Fruit fly (Drosophila melanogaster) whole organism, embryonic: ENCODE results near the gene CG42591.
A peak's percentile ranks its signal among the peaks of the same experiment; 100 is the strongest.

Experiments used
- Atf-2 ChIP-seq: fragments of 200-800 bp; sonication (Bioruptor generic); optimal IDR thresholded peaks from 2 replicates; lab custom pipeline; 2016; ENCODE audit warnings: missing biosample characterization, missing genetic modification characterization
- Awh ChIP-seq: fragments of 200-800 bp; sonication (Bioruptor generic); IDR thresholded peaks from 2 replicates; pipeline ENCODE4, ENCODE4 v1.3.6; 2022; ENCODE audit warnings: missing biosample characterization, missing genetic modification characterization
- CG10543 ChIP-seq: fragments of 200-800 bp; sonication (Bioruptor generic); optimal IDR thresholded peaks from 3 replicates; lab custom pipeline; 2017; ENCODE audit warnings: missing biosample characterization, mild to moderate bottlenecking, missing genetic modification characterization, moderate library complexity
- CG12391 ChIP-seq: fragments of 200-800 bp; sonication (Bioruptor generic); optimal IDR thresholded peaks from 3 replicates; lab custom pipeline; 2018; ENCODE audit warnings: missing biosample characterization, mild to moderate bottlenecking, missing genetic modification characterization, moderate library complexity
- CG12659 ChIP-seq: fragments of 200-800 bp; sonication (Bioruptor generic); optimal IDR thresholded peaks from 3 replicates; lab custom pipeline; 2017; ENCODE audit warnings: mild to moderate bottlenecking, missing biosample characterization, missing genetic modification reagents, missing genetic modification characterization
- CG13424 ChIP-seq: fragments of 200-800 bp; sonication (Bioruptor generic); optimal IDR thresholded peaks from 2 replicates; lab custom pipeline; 2019; ENCODE audit warnings: missing biosample characterization, mild to moderate bottlenecking, missing genetic modification characterization, moderate library complexity
- CG13775 ChIP-seq: fragments of 200-800 bp; sonication (Bioruptor generic); optimal IDR thresholded peaks from 3 replicates; lab custom pipeline; 2017; ENCODE audit warnings: missing biosample characterization, mild to moderate bottlenecking, missing genetic modification characterization
- CG1602 ChIP-seq: fragments of 200-800 bp; sonication (Bioruptor generic); optimal IDR thresholded peaks from 3 replicates; lab custom pipeline; 2016; ENCODE audit warnings: missing biosample characterization, missing genetic modification characterization
- CG1647 ChIP-seq: fragments of 200-800 bp; sonication (Bioruptor generic); optimal IDR thresholded peaks from 3 replicates; lab custom pipeline; 2016; ENCODE audit warnings: missing biosample characterization, missing genetic modification characterization
- CG17385 ChIP-seq: fragments of 200-800 bp; sonication (Bioruptor generic); optimal IDR thresholded peaks from 3 replicates; lab custom pipeline; 2018; ENCODE audit warnings: missing biosample characterization, mild to moderate bottlenecking, missing genetic modification characterization
- CG2678 ChIP-seq: fragments of 200-800 bp; sonication (Bioruptor generic); optimal IDR thresholded peaks from 3 replicates; lab custom pipeline; 2019; ENCODE audit warnings: missing biosample characterization, mild to moderate bottlenecking, missing genetic modification characterization, moderate library complexity
- CG2712 ChIP-seq: fragments of 200-800 bp; optimal IDR thresholded peaks from 3 replicates; lab custom pipeline; 2019; ENCODE audit warnings: missing biosample characterization, mild to moderate bottlenecking, missing genetic modification characterization, moderate library complexity
- CG31388 ChIP-seq: fragments of 200-800 bp; sonication (Bioruptor generic); optimal IDR thresholded peaks from 2 replicates; lab custom pipeline; 2016; ENCODE audit warnings: missing biosample characterization, missing genetic modification characterization
- CG31441 ChIP-seq: fragments of 200-800 bp; sonication (Bioruptor generic); IDR thresholded peaks from 2 replicates; pipeline ENCODE4 v1.3.6; 2022; ENCODE audit warnings: missing biosample characterization, missing genetic modification characterization
- CG3281 ChIP-seq: fragments of 200-800 bp; sonication (Bioruptor generic); optimal IDR thresholded peaks from 3 replicates; lab custom pipeline; 2017; ENCODE audit warnings: missing biosample characterization, mild to moderate bottlenecking, missing genetic modification characterization
- CG34422 ChIP-seq: fragments of 200-800 bp; sonication (Bioruptor generic); IDR thresholded peaks from 3 replicates; pipeline ENCODE4 v1.3.6; 2022; ENCODE audit warnings: missing biosample characterization, missing genetic modification characterization
- CG4282 ChIP-seq: fragments of 200-800 bp; sonication (Bioruptor generic); optimal IDR thresholded peaks from 2 replicates; lab custom pipeline; 2016; ENCODE audit warnings: missing biosample characterization, missing genetic modification characterization
- CG4707 ChIP-seq: fragments of 200-800 bp; sonication (Bioruptor generic); optimal IDR thresholded peaks from 2 replicates; lab custom pipeline; 2018; ENCODE audit warnings: missing biosample characterization, mild to moderate bottlenecking, missing genetic modification characterization, moderate library complexity
- CG5180 ChIP-seq: fragments of 200-800 bp; sonication (Bioruptor generic); optimal IDR thresholded peaks from 3 replicates; lab custom pipeline; 2017; ENCODE audit warnings: missing biosample characterization, missing genetic modification characterization, mild to moderate bottlenecking, moderate library complexity, missing genetic modification reagents
- CG7839 ChIP-seq: fragments of 200-800 bp; sonication (Bioruptor generic); optimal IDR thresholded peaks from 3 replicates; lab custom pipeline; 2018; ENCODE audit warnings: missing biosample characterization, mild to moderate bottlenecking, missing genetic modification characterization, moderate library complexity
- CG8281 ChIP-seq: fragments of 200-800 bp; sonication (Bioruptor generic); optimal IDR thresholded peaks from 2 replicates; lab custom pipeline; 2018; ENCODE audit warnings: missing biosample characterization, mild to moderate bottlenecking, missing genetic modification characterization, moderate library complexity
- Dip2 ChIP-seq: fragments of 200-800 bp; sonication (Bioruptor generic); IDR thresholded peaks from 2 replicates; pipeline ENCODE4 v1.3.6; 2022; ENCODE audit warnings: missing biosample characterization, missing genetic modification characterization
- Drgx ChIP-seq: fragments of 200-800 bp; sonication (Bioruptor generic); IDR thresholded peaks from 2 replicates; pipeline ENCODE4 v1.3.6; 2022; ENCODE audit warnings: missing biosample characterization, missing genetic modification characterization
- Ets65A ChIP-seq: fragments of 200-800 bp; sonication (Bioruptor generic); peaks from one replicate; lab custom pipeline; 2016; ENCODE audit warnings: missing biosample characterization, missing genetic modification characterization
- Fer3 ChIP-seq: fragments of 200-800 bp; sonication (Bioruptor generic); optimal IDR thresholded peaks from 2 replicates; lab custom pipeline; 2018; ENCODE audit warnings: missing biosample characterization, mild to moderate bottlenecking, missing genetic modification characterization, moderate library complexity
- H2.0 ChIP-seq: fragments of 200-800 bp; sonication (Bioruptor generic); IDR thresholded peaks from 2 replicates; pipeline ENCODE4 v1.3.6; 2022; ENCODE audit warnings: missing biosample characterization, missing genetic modification characterization
- Lim3 ChIP-seq: fragments of 200-800 bp; sonication (Bioruptor generic); IDR thresholded peaks from 2 replicates; pipeline ENCODE4 v1.3.6; 2022; ENCODE audit warnings: missing biosample characterization, missing genetic modification characterization
- Lpt ChIP-seq: fragments of >200 bp; optimal IDR thresholded peaks from 2 replicates; lab custom pipeline; 2018; ENCODE audit warnings: missing biosample characterization, missing genetic modification characterization
- NFAT ChIP-seq: fragments of 200-800 bp; sonication (Bioruptor generic); IDR thresholded peaks from 2 replicates; pipeline ENCODE4 v1.3.6; 2022; ENCODE audit warnings: missing biosample characterization, missing genetic modification characterization
- Oli ChIP-seq: fragments of 200-800 bp; sonication (Bioruptor generic); optimal IDR thresholded peaks from 2 replicates; lab custom pipeline; 2018; ENCODE audit warnings: missing biosample characterization, mild to moderate bottlenecking, missing genetic modification characterization, moderate library complexity
- Sox100B ChIP-seq: fragments of 200-800 bp; sonication (Bioruptor generic); optimal IDR thresholded peaks from 3 replicates; lab custom pipeline; 2018; ENCODE audit warnings: missing biosample characterization, mild to moderate bottlenecking, missing genetic modification characterization
- Ssrp ChIP-seq: fragments of 200-800 bp; sonication (Bioruptor generic); optimal IDR thresholded peaks from 2 replicates; lab custom pipeline; 2018; ENCODE audit warnings: missing biosample characterization, mild to moderate bottlenecking, missing genetic modification characterization, moderate library complexity
- Tbp ChIP-seq: fragments of >200 bp; optimal IDR thresholded peaks from 2 replicates; lab custom pipeline; 2018; ENCODE audit warnings: missing biosample characterization, missing genetic modification characterization
- amos ChIP-seq: fragments of 200-800 bp; sonication (Bioruptor generic); IDR thresholded peaks from 2 replicates; pipeline ENCODE4 v1.3.6; 2022; ENCODE audit warnings: missing biosample characterization, missing genetic modification characterization; ENCODE audit not compliant: partially characterized antibody
- bcd ChIP-seq: fragments of 200-800 bp; sonication (Bioruptor generic); optimal IDR thresholded peaks from 2 replicates; lab custom pipeline; 2017; ENCODE audit warnings: missing biosample characterization, mild to moderate bottlenecking, missing genetic modification characterization
- crc ChIP-seq: fragments of 200-800 bp; sonication (Bioruptor generic); optimal IDR thresholded peaks from 2 replicates; lab custom pipeline; 2016; ENCODE audit warnings: missing biosample characterization, missing genetic modification characterization
- crp ChIP-seq, 2 experiments: fragments of 200-800 bp; sonication (Bioruptor generic); optimal IDR thresholded peaks; 2 replicates in 1 of 2; 3 replicates in 1 of 2; lab custom pipeline; 2017; ENCODE audit warnings: missing biosample characterization in 2 of 2, missing genetic modification characterization in 2 of 2, mild to moderate bottlenecking in 1 of 2, moderate library complexity in 1 of 2
- dmrt11E ChIP-seq: fragments of 200-800 bp; sonication (Bioruptor generic); optimal IDR thresholded peaks from 3 replicates; lab custom pipeline; 2018; ENCODE audit warnings: missing biosample characterization, mild to moderate bottlenecking, missing genetic modification characterization, moderate library complexity
- dmrt99B ChIP-seq: fragments of 200-800 bp; sonication (Bioruptor generic); optimal IDR thresholded peaks from 2 replicates; lab custom pipeline; 2018; ENCODE audit warnings: missing biosample characterization, mild to moderate bottlenecking, missing genetic modification characterization, moderate library complexity
- grau ChIP-seq: fragments of 200-800 bp; optimal IDR thresholded peaks from 3 replicates; lab custom pipeline; 2019; ENCODE audit warnings: missing biosample characterization, mild to moderate bottlenecking, missing genetic modification characterization, moderate library complexity
- inv ChIP-seq: fragments of 200-800 bp; sonication (Bioruptor generic); IDR thresholded peaks from 2 replicates; pipeline ENCODE4 v1.3.6; 2022; ENCODE audit warnings: missing biosample characterization, missing genetic modification characterization; ENCODE audit not compliant: partially characterized antibody
- kay ChIP-seq: fragments of 200-800 bp; sonication (Bioruptor generic); optimal IDR thresholded peaks from 2 replicates; lab custom pipeline; 2016; ENCODE audit warnings: missing biosample characterization, missing genetic modification characterization
- lbe ChIP-seq: fragments of 200-800 bp; sonication (Bioruptor generic); optimal IDR thresholded peaks from 2 replicates; lab custom pipeline; 2016; ENCODE audit warnings: missing biosample characterization, mild to moderate bottlenecking, missing genetic modification characterization
- p53 ChIP-seq: fragments of 200-800 bp; sonication (Bioruptor generic); optimal IDR thresholded peaks from 2 replicates; lab custom pipeline; 2016; ENCODE audit warnings: missing biosample characterization, missing genetic modification characterization
- pan ChIP-seq, 4 experiments: fragments of >200 bp in 3 of 4; fragments of 200-800 bp in 1 of 4; sonication (Bioruptor generic) in 1 of 4; optimal IDR thresholded peaks in 3 of 4; IDR thresholded peaks in 1 of 4; 2 replicates each; pipeline versions ENCODE4 v1.3.6 to Lab custom; 2017 to 2022; ENCODE audit warnings: missing biosample characterization in 2 of 4, missing genetic modification characterization in 2 of 4, mixed read lengths in 1 of 4
- rib ChIP-seq: fragments of 200-800 bp; sonication (Bioruptor generic); IDR thresholded peaks from 2 replicates; pipeline ENCODE4 v1.3.6; 2022; ENCODE audit warnings: missing biosample characterization, missing genetic modification characterization
- sd ChIP-seq: fragments of 200-800 bp; sonication (Bioruptor generic); optimal IDR thresholded peaks from 3 replicates; lab custom pipeline; 2018; ENCODE audit warnings: missing biosample characterization, mild to moderate bottlenecking, missing genetic modification characterization, moderate library complexity
- sens ChIP-seq: fragments of 200-800 bp; sonication (Bioruptor generic); peaks from one replicate; lab custom pipeline; 2016; ENCODE audit warnings: missing biosample characterization, missing genetic modification characterization
- stc ChIP-seq: fragments of 200-800 bp; sonication (Bioruptor generic); IDR thresholded peaks from 2 replicates; pipeline ENCODE4 v1.3.6; 2022; ENCODE audit warnings: missing biosample characterization, missing genetic modification characterization
- tin ChIP-seq: fragments of 200-800 bp; sonication (Bioruptor generic); optimal IDR thresholded peaks from 3 replicates; lab custom pipeline; 2016; ENCODE audit warnings: missing biosample characterization, missing genetic modification characterization

The CG42591 gene

DNA sequence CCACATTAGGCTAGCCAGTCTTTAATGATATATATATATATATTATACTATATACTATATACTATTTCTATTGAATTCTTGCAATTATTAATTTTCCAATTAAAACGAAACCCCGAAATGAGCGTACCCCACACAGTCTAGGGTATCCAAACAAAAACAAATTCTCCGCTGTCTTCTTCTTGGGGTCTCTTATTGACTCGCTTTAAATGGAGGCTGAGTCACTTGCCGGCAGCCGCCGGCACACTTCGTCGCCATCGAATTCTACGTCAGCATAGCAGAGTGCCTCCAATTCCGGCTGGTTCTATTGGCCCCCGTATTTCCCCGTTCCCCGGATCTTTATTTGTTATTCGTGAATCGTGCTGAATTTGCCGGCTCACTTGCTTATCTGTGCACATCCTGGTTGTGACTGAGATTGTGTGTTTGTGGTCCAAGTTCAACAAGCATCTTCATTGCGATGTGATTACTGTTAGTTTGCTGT is 24.9 kb upstream of the CG42591 start:
- TF ChIP-seq CG10543 (GFP tag; lab: Kevin White, UChicago) (peak; percentile 68), Lpt (GFP tag; lab: Kevin White, UChicago) (no peak), sd (tag; lab: Kevin White, UChicago) (peak; percentile 74), Drgx (GFP tag; lab: Robert Waterston, UW) (no peak), CG17385 (GFP tag; lab: Kevin White, UChicago) (peak; percentile 60), Ssrp (no peak), dmrt99B (tag; lab: Kevin White, UChicago) (peak; percentile 24), sens (GFP tag; lab: Kevin White, UChicago) (peak; percentile 41), bcd (GFP tag; lab: Kevin White, UChicago) (no peak), Oli (peak; percentile 3), tin (GFP tag; lab: Kevin White, UChicago) (no peak), crp (GFP tag; optimal IDR thresholded peaks at IDR 0.05; lab: Kevin White, UChicago) (no peak), inv (GFP tag; lab: Robert Waterston, UW) (no peak), Atf-2 (no peak), CG34422 (GFP tag; lab: Robert Waterston, UW) (peak; percentile 41; the same call in 1 of the 3 replicates), Dip2 (no peak), lbe (GFP tag; lab: Kevin White, UChicago) (no peak), dmrt11E (tag; lab: Kevin White, UChicago) (no peak), CG2712 (tag; lab: Kevin White, UChicago) (peak; percentile 50), CG1602 (no peak), grau (peak; percentile 59), crc (GFP tag; lab: Kevin White, UChicago) (no peak), Ets65A (GFP tag; lab: Kevin White, UChicago) (no peak), Sox100B (GFP tag; lab: Kevin White, UChicago) (no peak), amos (GFP tag; lab: Robert Waterston, UW) (no peak), H2.0 (GFP tag; lab: Robert Waterston, UW) (no peak), CG31388 (GFP tag; lab: Kevin White, UChicago) (no peak), kay (GFP tag; lab: Kevin White, UChicago) (peak; percentile 24), Tbp (no peak), rib (GFP tag; lab: Robert Waterston, UW) (peak; percentile 78), CG1647 (GFP tag; lab: Kevin White, UChicago) (no peak), CG2678 (tag; lab: Kevin White, UChicago) (peak; percentile 59), CG4707 (GFP tag; lab: Kevin White, UChicago) (no peak), Fer3 (peak; percentile 40), CG13424 (tag; lab: Kevin White, UChicago) (peak; percentile 7), stc (GFP tag; lab: Robert Waterston, UW) (0 out of 2 replicates have a peak, but pooled peaks have one; percentile 26), CG7839 (peak; percentile 28), NFAT (peak; percentile 45; the same call in 1 of the 2 replicates), Lim3 (GFP tag; lab: Robert Waterston, UW) (no peak), p53 (GFP tag; lab: Kevin White, UChicago) (no peak), CG3281 (GFP tag; lab: Kevin White, UChicago) (peak; percentile 3), Awh (GFP tag; lab: Robert Waterston, UW) (no peak), CG8281 (tag; lab: Kevin White, UChicago) (no peak), CG31441 (GFP tag; lab: Robert Waterston, UW) (0 out of 2 replicates have a peak, but pooled peaks have one; percentile 36), CG12391 (peak; percentile 25), CG5180 (GFP tag; lab: Kevin White, UChicago) (no peak), CG13775 (peak; percentile 19), pan (optimal IDR thresholded peaks at IDR 0.05; lab: Kevin White, UChicago) (no peak), pan (GFP tag; optimal IDR thresholded peaks at IDR 0.05 in 1 of 2, IDR thresholded peaks at IDR 0.05 in 1 of 2) (peak in 1 of 2 experiments; percentile 46), CG12659 (GFP tag; lab: Kevin White, UChicago) (peak; percentile 2), CG4282 (GFP tag; lab: Kevin White, UChicago) (no peak)
